Worm (Caenorhabditis elegans) whole organism, L3 larva: ENCODE results near the gene ttr-39.

ENCODE experiments used
- aly-2 ChIP-seq: fragments of 150-350 bp; optimal IDR thresholded peaks from 2 replicates; lab custom pipeline; 2014; ENCODE audit warnings: missing biosample characterization, missing genetic modification characterization
- ama-1 ChIP-seq: fragments of 150-350 bp; optimal IDR thresholded peaks from 2 replicates; lab custom pipeline; 2018
- ceh-9 ChIP-seq: sonication (generic microtip); optimal IDR thresholded peaks from 2 replicates; lab custom pipeline; 2018; ENCODE audit warnings: missing biosample characterization, missing genetic modification characterization
- daf-12 ChIP-seq: fragments of 150-350 bp; optimal IDR thresholded peaks from 2 replicates; lab custom pipeline; 2014; ENCODE audit warnings: missing biosample characterization, missing genetic modification reagents, missing genetic modification characterization
- elt-1 ChIP-seq: fragments of 150-350 bp; optimal IDR thresholded peaks from 2 replicates; lab custom pipeline; 2014; ENCODE audit warnings: missing biosample characterization, missing genetic modification characterization
- eor-1 ChIP-seq, 2 experiments: fragments of 150-350 bp; optimal IDR thresholded peaks; 2 replicates each; lab custom pipeline; 2014 to 2018; ENCODE audit warnings: missing biosample characterization in 2 of 2, missing genetic modification characterization in 2 of 2
- fos-1 ChIP-seq: fragments of 150-350 bp; optimal IDR thresholded peaks from 2 replicates; lab custom pipeline; 2014; ENCODE audit warnings: missing biosample characterization, missing genetic modification characterization
- lin-39 ChIP-seq: fragments of 150-350 bp; optimal IDR thresholded peaks from 2 replicates; lab custom pipeline; 2018; ENCODE audit warnings: missing biosample characterization, missing genetic modification reagents, missing genetic modification characterization
- mml-1 ChIP-seq: fragments of 150-350 bp; sonication (generic microtip); optimal IDR thresholded peaks from 3 replicates; lab custom pipeline; 2014; ENCODE audit warnings: missing biosample characterization, missing genetic modification characterization
- nhr-12 ChIP-seq: fragments of 150-350 bp; optimal IDR thresholded peaks from 2 replicates; lab custom pipeline; 2014; ENCODE audit warnings: missing biosample characterization, missing genetic modification characterization
- snpc-4 ChIP-seq: fragments of 150-350 bp; optimal IDR thresholded peaks from 2 replicates; lab custom pipeline; 2014; ENCODE audit warnings: missing biosample characterization, missing genetic modification characterization
- ztf-11 ChIP-seq: fragments of 150-350 bp; optimal IDR thresholded peaks from 2 replicates; lab custom pipeline; 2014; ENCODE audit warnings: missing biosample characterization, missing genetic modification characterization

DNA sequence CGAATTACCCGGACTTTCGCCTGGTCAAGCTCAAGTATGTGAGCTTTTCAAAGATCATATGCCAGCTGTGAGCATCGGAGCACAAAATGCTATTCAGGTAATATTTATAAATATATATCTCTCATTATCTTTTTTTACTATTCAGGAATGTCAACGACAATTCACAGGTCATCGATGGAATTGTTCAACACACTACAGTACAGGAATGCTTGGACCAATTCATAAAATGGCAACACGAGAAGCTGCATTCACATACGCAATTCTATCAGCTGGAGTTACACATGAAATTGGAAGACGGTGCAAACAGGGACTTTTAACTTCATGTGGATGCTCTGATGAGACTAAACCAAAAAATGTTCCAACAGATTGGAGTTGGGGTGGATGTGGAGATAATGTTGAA, 21.4 kb downstream of the ttr-39 start:
- no peak for TF ChIP-seq fos-1 (tag; lab: Kevin White, UChicago)
- no peak for TF ChIP-seq ztf-11 (tag; lab: Kevin White, UChicago)
- TF ChIP-seq daf-12: no peak
- no peak for TF ChIP-seq eor-1 (tag; optimal IDR thresholded peaks at IDR 0.05; lab: Kevin White, UChicago)
- no peak for TF ChIP-seq snpc-4
- no peak for TF ChIP-seq aly-2 (tag; lab: Kevin White, UChicago)
- no peak for TF ChIP-seq lin-39 (tag; lab: Kevin White, UChicago)
- no peak for TF ChIP-seq nhr-12
- no peak for TF ChIP-seq ceh-9 (tag; lab: Kevin White, UChicago)
- TF ChIP-seq elt-1 (tag; lab: Kevin White, UChicago): no peak
- TF ChIP-seq mml-1: no peak
- TF ChIP-seq ama-1 (lab: Kevin White, UChicago): no peak
